Worm (Caenorhabditis elegans) whole organism, L1 larva: ENCODE results near the gene clik-2.

Experiments used
- hpl-2 ChIP-seq: fragments of 150-350 bp; optimal IDR thresholded peaks from 2 replicates; lab custom pipeline; 2014; ENCODE audit warnings: missing biosample characterization, missing genetic modification reagents, missing genetic modification characterization
- mdl-1 ChIP-seq, 2 experiments: fragments of 150-350 bp; optimal IDR thresholded peaks; 2 replicates each; lab custom pipeline; 2014 to 2017; ENCODE audit warnings: missing biosample characterization in 2 of 2, missing genetic modification characterization in 2 of 2, inconsistent platforms in 1 of 2
- nhr-76 ChIP-seq: sonication (generic microtip); optimal IDR thresholded peaks from 2 replicates; lab custom pipeline; 2017; ENCODE audit warnings: missing biosample characterization, missing genetic modification characterization
- skn-1 ChIP-seq: fragments of 150-350 bp; optimal IDR thresholded peaks from 2 replicates; lab custom pipeline; 2014; ENCODE audit warnings: missing biosample characterization, missing genetic modification characterization
- snpc-4 ChIP-seq: fragments of 150-350 bp; optimal IDR thresholded peaks from 2 replicates; lab custom pipeline; 2014; ENCODE audit warnings: missing biosample characterization, missing genetic modification characterization
- unc-62 ChIP-seq: fragments of 150-350 bp; optimal IDR thresholded peaks from 2 replicates; lab custom pipeline; 2014; ENCODE audit warnings: missing biosample characterization, missing genetic modification reagents, missing genetic modification characterization
- zag-1 ChIP-seq: fragments of 150-350 bp; optimal IDR thresholded peaks from 2 replicates; lab custom pipeline; 2014; ENCODE audit warnings: missing biosample characterization, missing genetic modification characterization
- zip-4 ChIP-seq: fragments of 200-800 bp; sonication (Bioruptor generic); optimal IDR thresholded peaks from 2 replicates; lab custom pipeline; 2018; ENCODE audit warnings: mild to moderate bottlenecking, missing genetic modification characterization, moderate library complexity, missing compliant biosample characterization

DNA sequence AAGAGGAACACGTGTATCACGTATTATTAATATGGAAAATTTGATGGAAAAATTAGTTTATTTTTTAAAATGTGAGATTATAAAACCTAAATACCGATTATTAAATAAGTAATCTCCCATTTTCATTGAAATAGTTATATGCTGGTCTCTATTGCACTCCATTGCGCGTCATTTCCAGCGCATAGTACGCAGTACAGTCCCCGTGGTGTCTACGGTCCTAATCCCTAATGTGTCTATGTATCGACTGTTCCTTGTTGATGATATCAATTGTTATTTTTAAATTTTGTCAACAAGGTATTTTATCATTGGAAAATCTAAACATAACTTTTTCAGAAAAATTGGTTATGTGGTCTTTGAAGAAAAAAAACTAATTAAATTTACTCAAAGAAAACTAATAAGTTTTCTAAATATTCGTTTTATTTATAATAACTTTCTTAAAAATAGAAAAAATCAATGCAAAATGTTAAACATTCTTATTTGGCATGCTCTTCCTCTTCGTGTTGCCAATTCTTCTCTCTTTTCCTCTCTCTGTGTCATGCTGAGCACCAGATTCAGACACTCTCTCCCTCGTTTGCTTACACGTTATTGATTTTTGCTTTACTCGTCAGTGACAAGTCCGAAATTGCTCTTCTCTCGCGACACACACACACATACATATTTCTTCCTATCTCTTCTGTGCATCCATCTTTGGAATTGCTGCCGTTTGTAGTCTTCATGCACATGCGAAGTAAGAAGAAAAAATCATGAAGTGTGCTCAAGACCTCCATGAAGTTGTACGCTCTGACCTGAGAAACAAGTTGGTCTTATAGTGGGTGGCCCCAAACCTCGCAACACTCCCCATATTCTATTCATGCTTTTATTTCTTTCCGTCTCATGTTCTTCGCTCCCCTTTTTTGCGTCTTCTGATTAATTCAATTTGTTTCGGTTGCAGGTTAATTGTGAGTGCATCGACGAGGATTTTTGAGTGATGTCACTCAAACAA, 6.8 kb downstream of the clik-2 start, which contains the start of gene unc-18:
- TF ChIP-seq skn-1 (tag; lab: Kevin White, UChicago) (peak; percentile 24), zip-4 (GFP tag; lab: Kevin White, UChicago) (no peak), mdl-1 (tag; optimal IDR thresholded peaks at IDR 0.05; lab: Kevin White, UChicago) (no peak), zag-1 (tag; lab: Kevin White, UChicago) (no peak), nhr-76 (tag; lab: Kevin White, UChicago) (no peak), unc-62 (GFP tag; lab: Kevin White, UChicago) (no peak), snpc-4 (no peak), hpl-2 (GFP tag; lab: Kevin White, UChicago) (no peak)
